Worm (Caenorhabditis elegans) whole organism, L4 larva: Measurements from ENCODE around the gene sart-3.
A peak's percentile ranks its signal among the peaks of the same experiment; 100 is the strongest.

Experiments used
- F10B5.3 ChIP-seq: sonication (generic microtip); optimal IDR thresholded peaks from 2 replicates; lab custom pipeline; 2016; ENCODE audit warnings: mild to moderate bottlenecking, missing genetic modification characterization, missing compliant biosample characterization
- F26F4.8 ChIP-seq: fragments of 200-800 bp; sonication (Bioruptor generic); conservative IDR thresholded peaks from 2 replicates; pipeline ENCODE4 v1.3.6; 2022; ENCODE audit warnings: missing genetic modification characterization, missing compliant biosample characterization
- F44E2.7 ChIP-seq: fragments of 200-800 bp; sonication (Bioruptor generic); IDR thresholded peaks from 2 replicates; pipeline ENCODE4 v2.1.2; 2022; ENCODE audit warnings: missing genetic modification characterization, missing compliant biosample characterization
- Y105C5A.15 ChIP-seq: fragments of 200-800 bp; sonication (Bioruptor generic); IDR thresholded peaks from 2 replicates; pipeline ENCODE4 v1.3.6; 2022; ENCODE audit warnings: missing genetic modification characterization, missing compliant biosample characterization
- ZK337.2 ChIP-seq: fragments of 200-800 bp; sonication (Bioruptor generic); IDR thresholded peaks from 2 replicates; pipeline ENCODE4 v1.3.6; 2022; ENCODE audit warnings: missing genetic modification reagents, missing genetic modification characterization, missing compliant biosample characterization
- aly-2 ChIP-seq: sonication (generic microtip); optimal IDR thresholded peaks from 2 replicates; lab custom pipeline; 2018; ENCODE audit warnings: missing biosample characterization, missing genetic modification characterization
- arid-1 ChIP-seq: fragments of 200-800 bp; sonication (Bioruptor generic); conservative IDR thresholded peaks from 2 replicates; pipeline ENCODE4 v1.3.6; 2022; ENCODE audit warnings: missing genetic modification reagents, missing genetic modification characterization, missing compliant biosample characterization
- ceh-20 ChIP-seq: fragments of 200-800 bp; sonication (Bioruptor generic); IDR thresholded peaks from 2 replicates; pipeline ENCODE4 v1.3.6; 2022; ENCODE audit warnings: missing genetic modification reagents, missing genetic modification characterization, missing compliant biosample characterization
- ceh-32 ChIP-seq: sonication (generic microtip); optimal IDR thresholded peaks from 2 replicates; lab custom pipeline; 2016; ENCODE audit warnings: mild to moderate bottlenecking, missing genetic modification characterization, missing compliant biosample characterization; ENCODE audit not compliant: poor library complexity
- ceh-44 ChIP-seq: fragments of 200-800 bp; sonication (Bioruptor generic); IDR thresholded peaks from 2 replicates; pipeline ENCODE4 v1.3.6; 2022; ENCODE audit warnings: missing genetic modification reagents, missing genetic modification characterization, missing compliant biosample characterization
- ceh-62 ChIP-seq: sonication (generic microtip); optimal IDR thresholded peaks from 2 replicates; lab custom pipeline; 2017; ENCODE audit warnings: missing biosample characterization, missing genetic modification characterization
- cey-2 ChIP-seq: sonication (generic microtip); optimal IDR thresholded peaks from 3 replicates; lab custom pipeline; 2017; ENCODE audit warnings: missing genetic modification characterization, mild to moderate bottlenecking, missing compliant biosample characterization, antibody characterized with exemption, borderline replicate concordance; ENCODE audit not compliant: insufficient read depth
- daf-16 ChIP-seq, 3 experiments: sonication (generic microtip); optimal IDR thresholded peaks; 2 replicates each; lab custom pipeline; 2016 to 2017; ENCODE audit warnings: missing genetic modification characterization in 3 of 3, missing genetic modification reagents in 3 of 3, mild to moderate bottlenecking in 2 of 3, missing compliant biosample characterization in 2 of 3, missing biosample characterization in 1 of 3, moderate library complexity in 1 of 3
- daf-19 ChIP-seq: fragments of 200-800 bp; sonication (Bioruptor generic); conservative IDR thresholded peaks from 2 replicates; pipeline ENCODE4 v1.3.6; 2022; ENCODE audit warnings: missing genetic modification characterization, missing compliant biosample characterization
- daf-8 ChIP-seq: fragments of 200-800 bp; sonication (Bioruptor generic); IDR thresholded peaks from 2 replicates; pipeline ENCODE4 v1.3.6; 2022; ENCODE audit warnings: missing genetic modification characterization, missing compliant biosample characterization
- dmd-9 ChIP-seq: fragments of 200-800 bp; sonication (Bioruptor generic); IDR thresholded peaks from 2 replicates; pipeline ENCODE4 v1.3.6; 2022; ENCODE audit warnings: missing genetic modification reagents, missing genetic modification characterization, missing compliant biosample characterization
- dve-1 ChIP-seq: sonication (generic microtip); optimal IDR thresholded peaks from 2 replicates; lab custom pipeline; 2017; ENCODE audit warnings: antibody characterized with exemption, mild to moderate bottlenecking, missing genetic modification characterization, missing compliant biosample characterization; ENCODE audit not compliant: insufficient read depth
- egl-43 ChIP-seq: fragments of 200-800 bp; sonication (Bioruptor generic); IDR thresholded peaks from 2 replicates; pipeline ENCODE4 v1.3.6; 2022; ENCODE audit warnings: missing genetic modification reagents, missing genetic modification characterization, missing compliant biosample characterization
- hlh-11 ChIP-seq: fragments of 200-800 bp; sonication (Bioruptor generic); optimal IDR thresholded peaks from 2 replicates; lab custom pipeline; 2018; ENCODE audit warnings: mild to moderate bottlenecking, missing genetic modification characterization, missing compliant biosample characterization
- hlh-30 ChIP-seq: sonication (generic microtip); optimal IDR thresholded peaks from 2 replicates; lab custom pipeline; 2017; ENCODE audit warnings: antibody characterized with exemption, mild to moderate bottlenecking, missing genetic modification characterization, missing compliant biosample characterization; ENCODE audit not compliant: insufficient read depth
- hmg-1.1 ChIP-seq: fragments of 200-800 bp; sonication (Bioruptor generic); IDR thresholded peaks from 2 replicates; pipeline ENCODE4 v1.3.6; 2022; ENCODE audit warnings: missing genetic modification reagents, missing genetic modification characterization, missing compliant biosample characterization
- lim-7 ChIP-seq: fragments of 200-800 bp; sonication (Bioruptor generic); IDR thresholded peaks from 2 replicates; pipeline ENCODE4 v1.3.6; 2022; ENCODE audit warnings: missing genetic modification characterization, missing compliant biosample characterization
- lin-1 ChIP-seq: fragments of 200-800 bp; sonication (Bioruptor generic); IDR thresholded peaks from 2 replicates; pipeline ENCODE4 v1.3.6; 2022; ENCODE audit warnings: missing genetic modification reagents, missing genetic modification characterization, missing compliant biosample characterization
- lin-15B ChIP-seq: fragments of 150-350 bp; sonication (generic microtip); optimal IDR thresholded peaks from 3 replicates; lab custom pipeline; 2014; ENCODE audit warnings: missing biosample characterization, missing genetic modification characterization
- lin-39 ChIP-seq: fragments of 150-350 bp; optimal IDR thresholded peaks from 2 replicates; lab custom pipeline; 2014; ENCODE audit warnings: missing biosample characterization, missing genetic modification reagents, missing genetic modification characterization
- lsy-2 ChIP-seq, 2 experiments: fragments of 150-350 bp in 1 of 2; sonication (generic microtip) in 1 of 2; optimal IDR thresholded peaks; 2 replicates each; lab custom pipeline; 2014 to 2017; ENCODE audit warnings: missing biosample characterization in 2 of 2, missing genetic modification characterization in 2 of 2
- mdt-29 ChIP-seq: fragments of 200-800 bp; sonication (Bioruptor generic); IDR thresholded peaks from 2 replicates; pipeline ENCODE4 v1.3.6; 2022; ENCODE audit warnings: missing genetic modification reagents, missing genetic modification characterization, missing compliant biosample characterization
- mep-1 ChIP-seq: fragments of 150-350 bp; sonication (generic microtip); optimal IDR thresholded peaks from 3 replicates; lab custom pipeline; 2014; ENCODE audit warnings: missing biosample characterization, missing genetic modification characterization
- mes-2 ChIP-seq: sonication (generic microtip); optimal IDR thresholded peaks from 2 replicates; lab custom pipeline; 2016; ENCODE audit warnings: missing genotype, mild to moderate bottlenecking, missing genetic modification characterization, missing compliant biosample characterization; ENCODE audit not compliant: poor library complexity, severe bottlenecking
- nhr-102 ChIP-seq: sonication (generic microtip); optimal IDR thresholded peaks from 2 replicates; lab custom pipeline; 2016; ENCODE audit warnings: mild to moderate bottlenecking, missing genetic modification characterization, moderate library complexity, missing compliant biosample characterization
- nhr-76 ChIP-seq: fragments of 150-350 bp; optimal IDR thresholded peaks from 2 replicates; lab custom pipeline; 2014; ENCODE audit warnings: missing biosample characterization, missing genetic modification characterization
- pha-4 ChIP-seq, 2 experiments: fragments of 150-350 bp in 1 of 2; fragments of 200-800 bp in 1 of 2; sonication (Bioruptor generic) in 1 of 2; IDR thresholded peaks in 1 of 2; optimal IDR thresholded peaks in 1 of 2; 2 replicates each; pipeline versions ENCODE4 v1.3.6 to Lab custom; 2014 to 2022; ENCODE audit warnings: missing genetic modification characterization in 2 of 2, missing genetic modification reagents in 2 of 2, missing biosample characterization in 1 of 2, missing compliant biosample characterization in 1 of 2
- php-3 ChIP-seq: fragments of 200-800 bp; sonication (Bioruptor generic); IDR thresholded peaks from 2 replicates; pipeline ENCODE4 v1.3.6; 2022; ENCODE audit warnings: missing genetic modification reagents, missing genetic modification characterization, missing compliant biosample characterization
- saeg-2 ChIP-seq: fragments of 200-800 bp; sonication (Bioruptor generic); IDR thresholded peaks from 2 replicates; pipeline ENCODE4 v1.3.6; 2022; ENCODE audit warnings: missing genetic modification reagents, missing genetic modification characterization, missing compliant biosample characterization
- tra-1 ChIP-seq: fragments of 200-800 bp; sonication (Bioruptor generic); IDR thresholded peaks from 2 replicates; pipeline ENCODE4 v1.3.6; 2022; ENCODE audit warnings: missing genetic modification reagents, missing genetic modification characterization, missing compliant biosample characterization
- unc-130 ChIP-seq: sonication (generic microtip); optimal IDR thresholded peaks from 2 replicates; lab custom pipeline; 2016; ENCODE audit warnings: missing genetic modification reagents, missing genetic modification characterization, missing compliant biosample characterization
- unc-62 ChIP-seq, 3 experiments: fragments of 150-350 bp in 1 of 3; sonication (generic microtip); optimal IDR thresholded peaks in 2 of 3; peaks in 1 of 3; 1 replicate in 1 of 3; 2 replicates in 2 of 3; lab custom pipeline; 2014 to 2017; ENCODE audit warnings: missing biosample characterization in 3 of 3, missing genetic modification characterization in 3 of 3, missing genetic modification reagents in 3 of 3, missing genotype in 1 of 3
- vab-7 ChIP-seq: fragments of 200-800 bp; sonication (Bioruptor generic); IDR thresholded peaks from 2 replicates; pipeline ENCODE4 v1.3.6; 2022; ENCODE audit warnings: missing genetic modification reagents, missing genetic modification characterization, missing compliant biosample characterization
- ztf-11 ChIP-seq: fragments of 150-350 bp; optimal IDR thresholded peaks from 2 replicates; lab custom pipeline; 2014; ENCODE audit warnings: missing biosample characterization, missing genetic modification characterization
- ztf-7 ChIP-seq: fragments of 150-350 bp; optimal IDR thresholded peaks from 2 replicates; lab custom pipeline; 2014; ENCODE audit warnings: missing biosample characterization, missing genetic modification characterization

Gene sart-3

ce11 chrIV:11288965-11289364 lies 43.8 kb downstream of the sart-3 start (continued):
- TF ChIP-seq mdt-29 (GFP tag; lab: Robert Waterston, UW) = no peak
- no peak for TF ChIP-seq F10B5.3
- no peak for TF ChIP-seq lsy-2 (tag; optimal IDR thresholded peaks at IDR 0.05; lab: Kevin White, UChicago)
- TF ChIP-seq mep-1 (tag; lab: Kevin White, UChicago) = peak; percentile 37
- TF ChIP-seq lin-39 (tag; lab: Kevin White, UChicago) = no peak
- no peak for TF ChIP-seq F26F4.8
- TF ChIP-seq ztf-7 (tag; lab: Kevin White, UChicago) = no peak
- no peak for TF ChIP-seq ceh-44 (GFP tag; lab: Robert Waterston, UW)
- no peak for TF ChIP-seq arid-1
- no peak for TF ChIP-seq ceh-62
- TF ChIP-seq mes-2 (tag; lab: Kevin White, UChicago) = peak; percentile 6

ce11 chrIV:11287511-11287910 lies 45.3 kb downstream of the sart-3 start, which contains the start of gene F54D1.6:
F54D1.6 (plus strand) TSS chrIV:11287811.
- TF ChIP-seq daf-16 (GFP tag; optimal IDR thresholded peaks at IDR 0.05; lab: Kevin White, UChicago) = no peak
- peak; percentile 17 for TF ChIP-seq daf-16 (tag; optimal IDR thresholded peaks at IDR 0.05; lab: Kevin White, UChicago)
- TF ChIP-seq vab-7 (GFP tag; lab: Robert Waterston, UW) = no peak

ce11 chrIV:11286112-11286511 lies 46.7 kb downstream of the sart-3 start:
- no peak for TF ChIP-seq cey-2 (tag; lab: Kevin White, UChicago)
- no peak for TF ChIP-seq tra-1
- TF ChIP-seq ceh-32 (tag; lab: Kevin White, UChicago) = no peak
- no peak for TF ChIP-seq daf-16 (GFP tag; optimal IDR thresholded peaks at IDR 0.05; lab: Kevin White, UChicago)
- peak; percentile 59 for TF ChIP-seq daf-16 (tag; optimal IDR thresholded peaks at IDR 0.05; lab: Kevin White, UChicago)
- TF ChIP-seq dve-1 (tag; lab: Kevin White, UChicago) = peak; percentile 49
- no peak for TF ChIP-seq lin-15B
- TF ChIP-seq nhr-102 (tag; lab: Kevin White, UChicago) = no peak

- TF ChIP-seq arid-1 (no peak), nhr-76 (tag; lab: Kevin White, UChicago) (no peak), dve-1 (tag; lab: Kevin White, UChicago) (peak; percentile 47), unc-62 (GFP tag; optimal IDR thresholded peaks at IDR 0.05 in 1 of 2; lab: Kevin White, UChicago) (peak in 1 of 2 experiments; percentile 54), unc-62 (tag; optimal IDR thresholded peaks at IDR 0.05; lab: Kevin White, UChicago) (no peak)
These were observed 47.5 kb downstream of the sart-3 start for ce11 chrIV:11285239-11285638.

ce11 chrIV:11284102-11284531 lies 48.7 kb downstream of the sart-3 start:
- no peak for TF ChIP-seq ZK337.2 (GFP tag; lab: Robert Waterston, UW)
- no peak for TF ChIP-seq daf-8
- no peak for TF ChIP-seq hmg-1.1 (GFP tag; lab: Robert Waterston, UW)
- peak; percentile 92 for TF ChIP-seq lin-1 (GFP tag; lab: Robert Waterston, UW)
- no peak for TF ChIP-seq aly-2
- no peak for TF ChIP-seq unc-130 (GFP tag; lab: Kevin White, UChicago)
- TF ChIP-seq ceh-20 (GFP tag; lab: Robert Waterston, UW) = no peak
- no peak for TF ChIP-seq lin-15B
- no peak for TF ChIP-seq dmd-9 (GFP tag; lab: Robert Waterston, UW)
- no peak for TF ChIP-seq ztf-11 (tag; lab: Kevin White, UChicago)
- TF ChIP-seq saeg-2 (GFP tag; lab: Robert Waterston, UW) = 0 out of 2 replicates have a peak, but pooled peaks have one; percentile 29
- TF ChIP-seq lim-7 (GFP tag; lab: Robert Waterston, UW) = no peak
- peak; percentile 28 for TF ChIP-seq hlh-30 (tag; lab: Kevin White, UChicago)
- no peak for TF ChIP-seq egl-43 (GFP tag; lab: Robert Waterston, UW)
- TF ChIP-seq pha-4 (GFP tag; IDR thresholded peaks at IDR 0.05; lab: Robert Waterston, UW) = peak; percentile 72
- peak; percentile 71 for TF ChIP-seq pha-4 (tag; optimal IDR thresholded peaks at IDR 0.05; lab: Kevin White, UChicago)
- peak; percentile 28 for TF ChIP-seq F10B5.3
- TF ChIP-seq daf-19 (GFP tag; lab: Robert Waterston, UW) = no peak
- no peak for TF ChIP-seq ceh-32 (tag; lab: Kevin White, UChicago)
- TF ChIP-seq php-3 (GFP tag; lab: Robert Waterston, UW) = peak; percentile 81
- TF ChIP-seq Y105C5A.15 = no peak
- TF ChIP-seq hlh-11 (tag; lab: Kevin White, UChicago) = peak; percentile 94
- no peak for TF ChIP-seq mep-1 (tag; lab: Kevin White, UChicago)
- no peak for TF ChIP-seq F44E2.7
- TF ChIP-seq F26F4.8 = no peak
